Fruit fly (Drosophila melanogaster): ENCODE measurements around the gene dpr14.

The dpr14 gene

dm6 chrX:7908239-7909068 lies at the start of gene dpr14, which contains the start of gene spidey:
dpr14 (minus strand) TSS chrX:7908286.
spidey (plus strand) TSS chrX:7908931.
- TF ChIP-seq CTCF (optimal IDR thresholded peaks at IDR 0.05) (no peak), CG8478 (optimal IDR thresholded peaks at IDR 0.05) (no peak)

dm6 chrX:7955890-7956289 lies 47.8 kb upstream of the dpr14 start, which contains the start of the genes CG15332 and CG15330:
CG15332 (minus strand) TSS chrX:7955990.
CG15330 (plus strand) TSS chrX:7956064.
- TF ChIP-seq CG8478 (optimal IDR thresholded peaks at IDR 0.05) (no peak), CTCF (optimal IDR thresholded peaks at IDR 0.05) (no peak)

dm6 chrX:7946858-7947313 lies 38.8 kb upstream of the dpr14 start, which contains the start of gene orion:
orion (minus strand) TSS chrX:7946908.
- TF ChIP-seq CTCF (optimal IDR thresholded peaks at IDR 0.05) = no peak
- no peak for TF ChIP-seq CG8478 (optimal IDR thresholded peaks at IDR 0.05)

dm6 chrX:7944772-7945722 lies 37.0 kb upstream of the dpr14 start:
- TF ChIP-seq CTCF (optimal IDR thresholded peaks at IDR 0.05) (no peak), CG8478 (optimal IDR thresholded peaks at IDR 0.05) (no peak)

dm6 chrX:7944151-7944713 lies 36.1 kb upstream of the dpr14 start:
- no peak for TF ChIP-seq CTCF (optimal IDR thresholded peaks at IDR 0.05)
- TF ChIP-seq CG8478 (optimal IDR thresholded peaks at IDR 0.05) = no peak

- TF ChIP-seq CG8478 (optimal IDR thresholded peaks at IDR 0.05) (no peak), CTCF (optimal IDR thresholded peaks at IDR 0.05) (no peak)
Measured at dm6 chrX:7938482-7938804, 30.4 kb upstream of the dpr14 start.

- no peak for TF ChIP-seq CG8478 (optimal IDR thresholded peaks at IDR 0.05)
- no peak for TF ChIP-seq CTCF (optimal IDR thresholded peaks at IDR 0.05)
Measured at dm6 chrX:7937588-7938481, 29.7 kb upstream of the dpr14 start.

- TF ChIP-seq CG8478 (optimal IDR thresholded peaks at IDR 0.05) (no peak), CTCF (optimal IDR thresholded peaks at IDR 0.05) (no peak)
Measured at dm6 chrX:7935798-7936572, 27.9 kb upstream of the dpr14 start, which contains the start of gene Ubr3. Ubr3 (plus strand) TSS chrX:7935896.

dm6 chrX:7934679-7935078 lies 26.6 kb upstream of the dpr14 start, which contains the start of gene RpS14b:
RpS14b (plus strand) TSS chrX:7934898.
- TF ChIP-seq CTCF (optimal IDR thresholded peaks at IDR 0.05) (peak in 1 of 2 experiments; percentile 15), CG8478 (optimal IDR thresholded peaks at IDR 0.05) (no peak)

- TF ChIP-seq CG8478 (optimal IDR thresholded peaks at IDR 0.05) (no peak), CTCF (optimal IDR thresholded peaks at IDR 0.05) (peak in 1 of 2 experiments; percentile 34)
Measured at dm6 chrX:7933210-7933915, 25.3 kb upstream of the dpr14 start, which contains the start of the genes Dhdds and RpS14a. Dhdds (minus strand) TSS chrX:7933351. RpS14a (plus strand) TSS chrX:7933742.

dm6 chrX:7931028-7931549 lies 23.0 kb upstream of the dpr14 start, which contains the start of gene mahe:
mahe (minus strand) TSS chrX:7931382.
- no peak for TF ChIP-seq CG8478 (optimal IDR thresholded peaks at IDR 0.05)
- no peak for TF ChIP-seq CTCF (optimal IDR thresholded peaks at IDR 0.05)
